Worm (Caenorhabditis elegans): ENCODE measurements around the gene W01B6.8.

DNA sequence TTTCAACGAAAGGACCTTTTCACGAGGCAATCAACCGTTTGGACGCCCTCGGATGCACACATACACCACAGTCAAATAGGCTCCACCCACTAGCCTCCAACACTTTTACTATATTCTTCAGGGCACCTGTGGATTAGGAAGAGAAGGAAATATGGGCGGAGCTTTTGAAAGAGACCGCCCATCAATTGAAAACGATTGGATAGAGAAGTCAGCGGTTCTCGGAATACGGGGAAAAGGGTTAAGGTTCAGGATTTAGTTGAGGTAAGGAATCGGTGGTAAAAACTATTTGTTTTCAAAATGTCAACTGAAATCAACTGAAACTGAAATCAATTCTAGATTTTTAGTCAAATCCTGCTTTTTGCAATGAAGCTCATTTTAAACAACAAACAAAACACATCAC, 26.2 kb upstream of the W01B6.8 start, which contains the start of gene egl-38:
- TF ChIP-seq aly-2 (tag; optimal IDR thresholded peaks at IDR 0.05): no peak
- TF ChIP-seq skn-1 (tag; optimal IDR thresholded peaks at IDR 0.05): no peak
- no peak for TF ChIP-seq nhr-28 (tag; optimal IDR thresholded peaks at IDR 0.05)

All from whole organism, L3 larva.